Worm (Caenorhabditis elegans) whole organism, L4 larva: Measurements from ENCODE around the gene glc-3.

ENCODE experiments used
- F49E8.2 ChIP-seq: sonication (generic microtip); optimal IDR thresholded peaks from 2 replicates; lab custom pipeline; 2016; ENCODE audit warnings: missing compliant biosample characterization, mild to moderate bottlenecking, missing genetic modification characterization, borderline replicate concordance
- R02D3.7 ChIP-seq: fragments of 150-350 bp; sonication (generic microtip); optimal IDR thresholded peaks from 3 replicates; lab custom pipeline; 2014; ENCODE audit warnings: missing biosample characterization, missing genetic modification characterization
- Y5F2A.4 ChIP-seq: fragments of 200-800 bp; sonication (Bioruptor generic); optimal IDR thresholded peaks from 2 replicates; lab custom pipeline; 2018; ENCODE audit warnings: mild to moderate bottlenecking, missing genetic modification characterization, missing compliant biosample characterization
- aha-1 ChIP-seq: fragments of 150-350 bp; peaks from one replicate; lab custom pipeline; 2014; ENCODE audit warnings: missing biosample characterization, missing genetic modification characterization
- ces-1 ChIP-seq: fragments of 150-350 bp; sonication (generic microtip); optimal IDR thresholded peaks from 4 replicates; lab custom pipeline; 2014; ENCODE audit warnings: missing biosample characterization, missing genetic modification reagents, missing genetic modification characterization
- cey-2 ChIP-seq: sonication (generic microtip); optimal IDR thresholded peaks from 3 replicates; lab custom pipeline; 2017; ENCODE audit warnings: missing genetic modification characterization, mild to moderate bottlenecking, missing compliant biosample characterization, antibody characterized with exemption, borderline replicate concordance; ENCODE audit not compliant: insufficient read depth
- daf-12 ChIP-seq: fragments of 150-350 bp; optimal IDR thresholded peaks from 2 replicates; lab custom pipeline; 2014; ENCODE audit warnings: missing biosample characterization, missing genetic modification reagents, missing genetic modification characterization
- dmd-8 ChIP-seq: fragments of 200-800 bp; sonication (Bioruptor generic); IDR thresholded peaks from 2 replicates; pipeline ENCODE4 v1.3.6; 2022; ENCODE audit warnings: missing genetic modification characterization, missing compliant biosample characterization
- dmd-9 ChIP-seq: fragments of 200-800 bp; sonication (Bioruptor generic); IDR thresholded peaks from 2 replicates; pipeline ENCODE4 v1.3.6; 2022; ENCODE audit warnings: missing genetic modification reagents, missing genetic modification characterization, missing compliant biosample characterization
- dpl-1 ChIP-seq: fragments of 150-350 bp; optimal IDR thresholded peaks from 2 replicates; lab custom pipeline; 2014; ENCODE audit warnings: missing biosample characterization, missing genetic modification reagents, missing genetic modification characterization
- egl-27 ChIP-seq: sonication (generic microtip); optimal IDR thresholded peaks from 3 replicates; lab custom pipeline; 2017; ENCODE audit warnings: missing biosample characterization, missing genetic modification reagents, missing genetic modification characterization
- egl-43 ChIP-seq: fragments of 200-800 bp; sonication (Bioruptor generic); IDR thresholded peaks from 2 replicates; pipeline ENCODE4 v1.3.6; 2022; ENCODE audit warnings: missing genetic modification reagents, missing genetic modification characterization, missing compliant biosample characterization
- fkh-10 ChIP-seq: fragments of 150-350 bp; optimal IDR thresholded peaks from 2 replicates; lab custom pipeline; 2014; ENCODE audit warnings: missing biosample characterization, missing genetic modification reagents, missing genetic modification characterization
- hif-1 ChIP-seq, 2 experiments: sonication (generic microtip); optimal IDR thresholded peaks; 2 replicates each; lab custom pipeline; 2016 to 2017; ENCODE audit warnings: missing compliant biosample characterization in 2 of 2, missing genetic modification characterization in 2 of 2, missing genetic modification reagents in 2 of 2, missing genotype in 2 of 2, mild to moderate bottlenecking in 1 of 2
- lin-1 ChIP-seq: fragments of 200-800 bp; sonication (Bioruptor generic); IDR thresholded peaks from 2 replicates; pipeline ENCODE4 v1.3.6; 2022; ENCODE audit warnings: missing genetic modification reagents, missing genetic modification characterization, missing compliant biosample characterization
- lir-3 ChIP-seq: sonication (generic microtip); optimal IDR thresholded peaks from 2 replicates; lab custom pipeline; 2016; ENCODE audit warnings: mild to moderate bottlenecking, missing genetic modification characterization, missing compliant biosample characterization
- lsy-2 ChIP-seq, 2 experiments: fragments of 150-350 bp in 1 of 2; sonication (generic microtip) in 1 of 2; optimal IDR thresholded peaks; 2 replicates each; lab custom pipeline; 2014 to 2017; ENCODE audit warnings: missing biosample characterization in 2 of 2, missing genetic modification characterization in 2 of 2
- mep-1 ChIP-seq: fragments of 150-350 bp; sonication (generic microtip); optimal IDR thresholded peaks from 3 replicates; lab custom pipeline; 2014; ENCODE audit warnings: missing biosample characterization, missing genetic modification characterization
- nhr-111 ChIP-seq: fragments of 200-800 bp; sonication (Bioruptor generic); optimal IDR thresholded peaks from 2 replicates; lab custom pipeline; 2018; ENCODE audit warnings: mild to moderate bottlenecking, missing genetic modification characterization, missing compliant biosample characterization
- nhr-6 ChIP-seq: fragments of 150-350 bp; optimal IDR thresholded peaks from 2 replicates; lab custom pipeline; 2014; ENCODE audit warnings: missing biosample characterization, missing genetic modification characterization
- pqm-1 ChIP-seq: sonication (generic microtip); optimal IDR thresholded peaks from 2 replicates; lab custom pipeline; 2017; ENCODE audit warnings: missing biosample characterization, missing genetic modification characterization
- sdz-12 ChIP-seq: fragments of 200-800 bp; sonication (Bioruptor generic); optimal IDR thresholded peaks from 2 replicates; lab custom pipeline; 2018; ENCODE audit warnings: mild to moderate bottlenecking, missing genetic modification characterization, missing compliant biosample characterization
- skn-1 ChIP-seq: fragments of 150-350 bp; optimal IDR thresholded peaks from 2 replicates; lab custom pipeline; 2014; ENCODE audit warnings: missing biosample characterization, missing genetic modification characterization
- snpc-1.2 ChIP-seq: fragments of 200-800 bp; sonication (Bioruptor generic); IDR thresholded peaks from 2 replicates; pipeline ENCODE4 v1.3.6; 2022; ENCODE audit warnings: missing genetic modification reagents, missing genetic modification characterization, missing compliant biosample characterization
- unc-39 ChIP-seq: sonication (generic microtip); optimal IDR thresholded peaks from 2 replicates; lab custom pipeline; 2017; ENCODE audit warnings: missing biosample characterization, missing genetic modification characterization
- unc-62 ChIP-seq, 3 experiments: fragments of 150-350 bp in 1 of 3; sonication (generic microtip); optimal IDR thresholded peaks in 2 of 3; peaks in 1 of 3; 1 replicate in 1 of 3; 2 replicates in 2 of 3; lab custom pipeline; 2014 to 2017; ENCODE audit warnings: missing biosample characterization in 3 of 3, missing genetic modification characterization in 3 of 3, missing genetic modification reagents in 3 of 3, missing genotype in 1 of 3
- zfp-3 ChIP-seq: fragments of 200-800 bp; sonication (Bioruptor generic); conservative IDR thresholded peaks from 2 replicates; pipeline ENCODE4 v1.3.6; 2022; ENCODE audit warnings: missing genetic modification reagents, missing genetic modification characterization, missing compliant biosample characterization
- ztf-11 ChIP-seq: fragments of 150-350 bp; optimal IDR thresholded peaks from 2 replicates; lab custom pipeline; 2014; ENCODE audit warnings: missing biosample characterization, missing genetic modification characterization

glc-3 gene

ce11 chrV:5462894-5463293, 9.4 kb upstream of the glc-3 start, which contains the start of gene srg-67:
TSS of gene srg-67 (minus strand) at chrV:5462994.
- TF ChIP-seq Y5F2A.4 (GFP tag; lab: Kevin White, UChicago): no peak
- TF ChIP-seq egl-43: no peak
- TF ChIP-seq unc-39 (tag; lab: Kevin White, UChicago): no peak
- no peak for TF ChIP-seq ztf-11 (tag; lab: Kevin White, UChicago)
- TF ChIP-seq cey-2 (tag; lab: Kevin White, UChicago): no peak
- TF ChIP-seq nhr-6: no peak
- TF ChIP-seq zfp-3 (GFP tag; lab: Robert Waterston, UW): no peak
- no peak for TF ChIP-seq F49E8.2
- no peak for TF ChIP-seq nhr-111 (GFP tag; lab: Kevin White, UChicago)
- TF ChIP-seq hif-1 (tag; optimal IDR thresholded peaks at IDR 0.05; lab: Kevin White, UChicago): no peak

- no peak for TF ChIP-seq dmd-9 (GFP tag; lab: Robert Waterston, UW)
- peak; percentile 53 for TF ChIP-seq aha-1 (tag; lab: Kevin White, UChicago)
These were observed 6.3 kb upstream of the glc-3 start, which contains the start of gene ZC317.2 for ce11 chrV:5459806-5460205. TSS of gene ZC317.2 (plus strand) at chrV:5460106.

ce11 chrV:5454955-5455354, 1.4 kb upstream of the glc-3 start:
- TF ChIP-seq mep-1 (tag; lab: Kevin White, UChicago) (no peak), fkh-10 (GFP tag; lab: Kevin White, UChicago) (peak; percentile 74)

ce11 chrV:5450742-5451141, 2.8 kb downstream of the glc-3 start:
- TF ChIP-seq aha-1 (tag; lab: Kevin White, UChicago): peak; percentile 73
- TF ChIP-seq unc-62 (GFP tag; optimal IDR thresholded peaks at IDR 0.05 in 1 of 2; lab: Kevin White, UChicago): peak in 1 of 2 experiments; percentile 82
- no peak for TF ChIP-seq unc-62 (tag; optimal IDR thresholded peaks at IDR 0.05; lab: Kevin White, UChicago)
- TF ChIP-seq lin-1: no peak
- TF ChIP-seq snpc-1.2 (GFP tag; lab: Robert Waterston, UW): no peak
- no peak for TF ChIP-seq sdz-12 (GFP tag; lab: Kevin White, UChicago)
- TF ChIP-seq, all 104 proteins: peak for 2

- TF ChIP-seq R02D3.7: no peak
- TF ChIP-seq daf-12 (tag; lab: Kevin White, UChicago): no peak
- no peak for TF ChIP-seq ces-1
- no peak for TF ChIP-seq lsy-2 (tag; optimal IDR thresholded peaks at IDR 0.05; lab: Kevin White, UChicago)
- TF ChIP-seq egl-27 (tag; lab: Kevin White, UChicago): no peak
- TF ChIP-seq aha-1 (tag; lab: Kevin White, UChicago): peak; percentile 45
- TF ChIP-seq skn-1: no peak
- TF ChIP-seq lir-3 (tag; lab: Kevin White, UChicago): no peak
These were observed 6.5 kb downstream of the glc-3 start for ce11 chrV:5447057-5447456.

- TF ChIP-seq pqm-1 (no peak), unc-62 (GFP tag; optimal IDR thresholded peaks at IDR 0.05 in 1 of 2; lab: Kevin White, UChicago) (peak in 1 of 2 experiments; percentile 89), unc-62 (tag; optimal IDR thresholded peaks at IDR 0.05; lab: Kevin White, UChicago) (no peak)
These were observed 7.7 kb downstream of the glc-3 start, which contains the start of gene F08F3.1 for ce11 chrV:5445839-5446238. TSS of gene F08F3.1 (plus strand) at chrV:5446139.

ce11 chrV:5444037-5444436, 9.5 kb downstream of the glc-3 start:
- no peak for TF ChIP-seq dmd-8
- no peak for TF ChIP-seq dpl-1 (GFP tag; lab: Kevin White, UChicago)
- TF ChIP-seq unc-62 (GFP tag; optimal IDR thresholded peaks at IDR 0.05 in 1 of 2; lab: Kevin White, UChicago): peak in 1 of 2 experiments; percentile 57
- no peak for TF ChIP-seq unc-62 (tag; optimal IDR thresholded peaks at IDR 0.05; lab: Kevin White, UChicago)
